Fruit fly (Drosophila melanogaster): ENCODE data around the gene cal1.

DNA sequence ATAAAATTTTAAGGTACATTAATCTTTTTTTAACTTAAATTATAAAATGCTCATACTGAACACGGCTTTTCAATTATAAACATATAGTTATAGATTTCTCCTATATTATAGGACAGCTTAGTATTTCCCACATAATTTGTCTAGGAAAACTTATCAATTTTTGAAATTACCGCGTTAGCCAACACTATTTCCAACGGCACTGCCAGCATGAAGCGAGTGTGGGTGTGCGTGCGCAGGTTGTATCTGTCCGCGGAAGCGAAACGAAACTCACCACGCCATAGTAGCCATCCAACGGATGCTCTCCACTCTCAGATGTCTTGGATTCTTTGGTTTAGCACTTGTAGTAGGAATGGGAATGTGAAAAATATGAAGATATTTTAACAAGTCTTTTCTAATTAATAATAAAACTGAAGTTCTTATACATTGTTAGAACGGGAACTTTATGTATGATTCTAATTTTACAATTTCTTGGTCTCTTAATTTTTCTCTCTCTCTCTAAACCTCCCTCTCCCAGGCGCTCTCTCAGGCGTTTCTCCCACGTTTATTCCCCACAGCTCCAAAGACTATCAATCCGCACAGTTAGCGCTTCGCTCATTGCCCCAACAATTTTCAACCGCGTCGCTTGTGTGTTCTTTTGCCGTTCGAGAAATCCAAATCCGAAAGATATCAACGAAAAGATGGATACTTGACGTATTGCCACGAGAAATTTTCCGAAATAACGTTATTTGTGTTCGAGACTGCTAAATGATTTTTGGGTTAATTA, 34.5 kb upstream of the cal1 start, which contains the start of gene Dad:
- TF ChIP-seq pan (optimal IDR thresholded peaks at IDR 0.05), result no peak
- TF ChIP-seq Dll (optimal IDR thresholded peaks at IDR 0.05), result peak; percentile 90
- TF ChIP-seq psq (optimal IDR thresholded peaks at IDR 0.05), result no peak
- TF ChIP-seq CG8478 (optimal IDR thresholded peaks at IDR 0.05), result no peak
- TF ChIP-seq usp (GFP tag; optimal IDR thresholded peaks at IDR 0.05), result no peak

Data from whole organism.